Fruit fly (Drosophila melanogaster) Kc167 (cell line): ENCODE measurements around the gene Scm.
"Not testable (repeated sequence)": the region's sequence is repeated elsewhere in the genome, so short reads cannot be mapped to it uniquely, and the experiment has no call there.

Source experiments
- Myc ChIP-seq: fragments of >200 bp; optimal IDR thresholded peaks from 2 replicates; lab custom pipeline; 2017; ENCODE audit warnings: missing external identifiers
- Sin3A ChIP-seq: fragments of >200 bp; optimal IDR thresholded peaks from 2 replicates; lab custom pipeline; 2018; ENCODE audit warnings: missing external identifiers
- h ChIP-seq: fragments of >200 bp; optimal IDR thresholded peaks from 3 replicates; lab custom pipeline; 2018; ENCODE audit warnings: missing external identifiers
- insv ChIP-seq: fragments of >200 bp; optimal IDR thresholded peaks from 3 replicates; lab custom pipeline; 2018; ENCODE audit warnings: missing external identifiers
- psq ChIP-seq: fragments of >200 bp; optimal IDR thresholded peaks from 2 replicates; lab custom pipeline; 2017; ENCODE audit warnings: missing external identifiers
- ttk ChIP-seq: sonication (Bioruptor generic); optimal IDR thresholded peaks from 2 replicates; lab custom pipeline; 2017; ENCODE audit warnings: missing external identifiers

The Scm gene

dm6 chr3R:9637361-9637760 lies at the start of gene Scm:
Gene Scm (minus strand): TSS chr3R:9637611.
- no peak for TF ChIP-seq h (lab: Kevin White, UChicago)
- no peak for TF ChIP-seq Myc (lab: Kevin White, UChicago)
- TF ChIP-seq psq, result no peak
- no peak for TF ChIP-seq insv (lab: Kevin White, UChicago)
- no peak for TF ChIP-seq Sin3A

dm6 chr3R:9685376-9685775 lies 48.0 kb upstream of the Scm start, which contains the start of the genes eca and CG18542:
Gene eca (minus strand): TSS chr3R:9685476.
Gene CG18542 (plus strand): TSS chr3R:9685760.
- not testable (repeated sequence) for TF ChIP-seq ttk (lab: Kevin White, UChicago); psq; Sin3A

DNA sequence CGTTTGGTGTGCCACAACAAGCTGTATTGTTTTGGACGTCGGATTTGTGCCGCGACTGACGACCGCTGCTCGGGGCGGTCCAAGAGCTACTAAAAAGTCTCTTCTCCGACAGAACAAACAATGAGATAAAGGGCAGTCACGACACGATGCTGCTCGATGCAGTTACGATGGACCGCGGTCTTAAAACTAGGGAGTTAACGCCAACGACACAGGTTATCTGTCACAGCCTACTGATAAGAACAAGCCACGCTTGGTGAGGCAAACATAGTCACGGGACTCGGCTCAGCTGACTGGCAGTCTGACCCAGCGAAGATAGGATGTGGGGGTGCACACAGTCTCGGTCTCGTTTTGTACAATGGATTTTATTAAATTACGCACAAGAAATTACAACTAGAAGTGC lies 46.7 kb upstream of the Scm start, which contains the start of gene CG9444:
CG9444 (minus strand) TSS at position 140 of the 400 bp plus-strand sequence.
- TF ChIP-seq h (lab: Kevin White, UChicago) (no peak), Myc (lab: Kevin White, UChicago) (no peak), insv (lab: Kevin White, UChicago) (no peak), Sin3A (no peak), psq (no peak), ttk (lab: Kevin White, UChicago) (no peak)

DNA sequence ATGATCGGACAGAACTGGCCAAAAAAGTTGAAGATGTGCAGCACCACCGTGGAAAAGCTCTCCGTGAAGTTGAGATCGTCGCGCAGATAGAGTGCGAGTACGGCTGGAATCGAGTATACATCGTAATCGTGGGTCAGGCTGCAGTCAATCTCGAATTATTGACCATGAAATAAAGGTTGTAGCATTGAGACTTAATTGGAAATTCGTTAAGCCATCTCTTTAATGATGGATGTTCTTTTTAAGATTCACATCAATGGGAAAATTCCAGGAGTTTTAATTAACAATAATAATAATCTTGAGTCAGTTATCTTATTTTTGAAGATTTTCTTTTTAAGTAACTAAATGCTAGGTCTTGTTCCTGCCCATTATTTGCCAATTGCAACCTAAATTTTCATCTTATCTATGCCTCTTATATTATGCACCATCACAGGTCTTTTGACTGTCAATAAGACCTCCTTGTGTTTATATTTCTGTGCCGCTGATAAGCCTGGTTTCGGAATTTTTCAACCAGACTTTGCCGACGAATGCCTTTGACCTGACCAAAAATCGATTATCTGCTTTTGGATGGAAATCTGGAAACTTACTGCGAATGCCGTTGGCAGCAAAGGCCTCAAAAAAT lies 45.8 kb upstream of the Scm start:
- no peak for TF ChIP-seq psq
- TF ChIP-seq insv (lab: Kevin White, UChicago), result no peak
- no peak for TF ChIP-seq Sin3A
- no peak for TF ChIP-seq Myc (lab: Kevin White, UChicago)
- no peak for TF ChIP-seq ttk (lab: Kevin White, UChicago)
- TF ChIP-seq h (lab: Kevin White, UChicago), result no peak

DNA sequence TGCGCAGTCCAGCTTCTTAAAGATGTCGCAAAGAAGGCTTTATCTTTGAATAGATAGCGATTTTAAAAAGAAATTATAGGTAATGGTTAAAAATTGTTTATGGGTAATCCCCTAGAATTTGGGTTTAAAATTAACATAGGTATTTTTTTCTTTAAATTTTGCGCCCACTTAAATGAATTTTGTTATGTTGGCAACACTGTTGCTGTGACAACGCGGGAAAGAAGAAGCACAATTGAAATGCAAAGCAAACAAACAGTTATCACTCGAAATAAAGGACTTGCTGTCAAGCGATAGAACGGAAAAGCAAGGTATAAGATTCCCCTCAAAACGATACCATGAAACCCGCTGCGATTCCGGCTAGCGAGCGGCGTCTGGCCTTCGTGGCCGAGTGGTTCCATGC lies 42.3 kb upstream of the Scm start, which contains the start of gene nmdyn-D7:
nmdyn-D7 (plus strand) TSS at position 194 of the 400 bp plus-strand sequence.
- TF ChIP-seq ttk (lab: Kevin White, UChicago) (no peak), Myc (lab: Kevin White, UChicago) (no peak), Sin3A (no peak), insv (lab: Kevin White, UChicago) (no peak), h (lab: Kevin White, UChicago) (no peak), psq (no peak)

DNA sequence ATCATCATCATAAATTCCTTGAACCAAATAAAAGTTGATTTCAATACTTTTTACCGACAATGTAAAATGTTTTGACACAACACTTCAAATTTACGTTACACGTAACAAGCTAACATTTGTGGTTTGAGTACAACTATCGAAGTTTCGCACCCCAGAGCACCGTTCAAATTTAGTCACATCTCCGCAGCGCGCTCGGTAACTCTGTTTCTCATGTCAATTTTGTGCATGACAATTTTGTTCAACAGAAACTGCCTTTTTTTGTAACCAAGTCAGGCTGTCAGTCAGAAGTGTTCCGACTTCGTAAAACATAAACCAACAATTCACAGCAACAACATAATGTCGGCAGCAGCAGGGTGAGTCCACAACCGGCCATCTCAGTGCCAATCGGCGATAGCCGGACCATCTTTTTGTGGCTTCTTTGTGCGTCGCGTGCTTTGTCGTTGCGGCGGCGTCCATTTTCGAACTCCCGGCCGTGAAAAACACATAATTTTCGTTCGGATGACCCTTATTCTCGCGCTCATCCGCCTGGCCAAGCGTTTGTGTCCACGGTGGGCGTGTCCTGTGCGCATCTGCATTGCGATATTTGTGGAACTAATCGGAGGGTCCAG lies 40.4 kb upstream of the Scm start, which contains the start of gene p23:
p23 (plus strand) TSS at position 194 of the 608 bp plus-strand sequence.
- TF ChIP-seq Sin3A (no peak), h (lab: Kevin White, UChicago) (no peak), ttk (lab: Kevin White, UChicago) (no peak), insv (lab: Kevin White, UChicago) (no peak), psq (no peak), Myc (lab: Kevin White, UChicago) (no peak)

dm6 chr3R:9674968-9675573 lies 37.7 kb upstream of the Scm start, which contains the start of gene Nepl12:
Gene Nepl12 (plus strand): TSS chr3R:9675523.
- TF ChIP-seq ttk (lab: Kevin White, UChicago), result no peak
- no peak for TF ChIP-seq psq
- TF ChIP-seq Myc (lab: Kevin White, UChicago), result no peak
- TF ChIP-seq Sin3A, result no peak

- TF ChIP-seq h (lab: Kevin White, UChicago), result no peak
- TF ChIP-seq Sin3A, result no peak
- no peak for TF ChIP-seq insv (lab: Kevin White, UChicago)
- TF ChIP-seq Myc (lab: Kevin White, UChicago), result no peak
- no peak for TF ChIP-seq psq
- no peak for TF ChIP-seq ttk (lab: Kevin White, UChicago)
Measured at dm6 chr3R:9674196-9674693, 36.8 kb upstream of the Scm start, which contains the start of gene Dhc1. Gene Dhc1 (minus strand): TSS chr3R:9674643.

dm6 chr3R:9673207-9673606 lies 35.8 kb upstream of the Scm start:
- no peak for TF ChIP-seq Myc (lab: Kevin White, UChicago)
- no peak for TF ChIP-seq h (lab: Kevin White, UChicago)
- TF ChIP-seq insv (lab: Kevin White, UChicago), result no peak
- no peak for TF ChIP-seq psq
- TF ChIP-seq ttk (lab: Kevin White, UChicago), result no peak
- TF ChIP-seq Sin3A, result no peak

DNA sequence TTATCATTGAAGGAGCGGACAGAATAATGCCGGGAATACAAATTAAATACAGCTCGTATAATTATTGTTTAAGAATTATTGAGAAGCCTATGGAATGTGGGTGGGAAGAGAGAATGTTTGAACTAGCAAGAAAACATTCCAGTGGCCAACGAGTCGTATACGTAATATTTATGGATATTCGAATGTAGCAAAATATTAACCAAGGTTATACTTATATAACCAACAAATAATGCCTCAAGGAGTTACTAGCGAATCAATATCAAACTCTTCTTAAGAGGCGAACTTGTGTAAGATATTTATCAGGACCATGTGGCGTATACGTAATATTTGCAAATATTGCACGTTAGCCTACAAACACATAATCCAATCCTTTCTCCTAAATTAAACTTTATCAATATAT lies 28.0 kb upstream of the Scm start:
- TF ChIP-seq h (lab: Kevin White, UChicago) (no peak), insv (lab: Kevin White, UChicago) (no peak), Myc (lab: Kevin White, UChicago) (no peak), ttk (lab: Kevin White, UChicago) (no peak), psq (no peak)

- TF ChIP-seq psq (no peak), Myc (lab: Kevin White, UChicago) (no peak), ttk (lab: Kevin White, UChicago) (no peak), h (lab: Kevin White, UChicago) (no peak), Sin3A (no peak), insv (lab: Kevin White, UChicago) (no peak)
Measured at dm6 chr3R:9646104-9646707, 8.8 kb upstream of the Scm start, which contains the start of gene Fst. Gene Fst (minus strand): TSS chr3R:9646154.
